Worm (Caenorhabditis elegans) whole organism, L2 larva: ENCODE data around the gene srd-5.
A peak's percentile ranks its signal among the peaks of the same experiment; 100 is the strongest.

Source experiments
- ZK546.5 ChIP-seq: sonication (generic microtip); optimal IDR thresholded peaks from 2 replicates; lab custom pipeline; 2017; ENCODE audit warnings: missing biosample characterization, missing genetic modification characterization
- alr-1 ChIP-seq: fragments of 150-350 bp; optimal IDR thresholded peaks from 2 replicates; lab custom pipeline; 2014; ENCODE audit warnings: missing biosample characterization, missing genetic modification characterization
- aly-2 ChIP-seq: fragments of 150-350 bp; optimal IDR thresholded peaks from 2 replicates; lab custom pipeline; 2014; ENCODE audit warnings: missing biosample characterization, missing genetic modification characterization
- ama-1 ChIP-seq: fragments of 150-350 bp; optimal IDR thresholded peaks from 2 replicates; lab custom pipeline; 2018; ENCODE audit warnings: inconsistent platforms
- elt-1 ChIP-seq: fragments of 150-350 bp; optimal IDR thresholded peaks from 2 replicates; lab custom pipeline; 2014; ENCODE audit warnings: missing biosample characterization, missing genetic modification characterization
- fos-1 ChIP-seq: fragments of 150-350 bp; optimal IDR thresholded peaks from 2 replicates; lab custom pipeline; 2014; ENCODE audit warnings: missing biosample characterization, missing genetic modification characterization
- mdl-1 ChIP-seq, 2 experiments: fragments of 150-350 bp in 1 of 2; sonication (generic microtip) in 1 of 2; optimal IDR thresholded peaks; 2 replicates each; lab custom pipeline; 2017; ENCODE audit warnings: missing biosample characterization in 2 of 2, missing genetic modification characterization in 2 of 2
- nhr-237 ChIP-seq: fragments of 150-350 bp; optimal IDR thresholded peaks from 2 replicates; lab custom pipeline; 2014; ENCODE audit warnings: missing biosample characterization, missing genetic modification characterization
- nhr-77 ChIP-seq: fragments of 150-350 bp; optimal IDR thresholded peaks from 2 replicates; lab custom pipeline; 2014; ENCODE audit warnings: missing biosample characterization, missing genetic modification characterization
- sma-3 ChIP-seq: sonication (generic microtip); optimal IDR thresholded peaks from 2 replicates; lab custom pipeline; 2016; ENCODE audit warnings: missing genetic modification reagents, missing genetic modification characterization, missing compliant biosample characterization
- sma-9 ChIP-seq, 2 experiments: fragments of 150-350 bp in 1 of 2; sonication (generic microtip) in 1 of 2; optimal IDR thresholded peaks; 2 replicates each; lab custom pipeline; 2014 to 2016; ENCODE audit warnings: missing genetic modification characterization in 2 of 2, mild to moderate bottlenecking in 1 of 2, missing biosample characterization in 1 of 2, missing compliant biosample characterization in 1 of 2, missing genetic modification reagents in 1 of 2, moderate library complexity in 1 of 2
- snpc-4 ChIP-seq: fragments of 150-350 bp; optimal IDR thresholded peaks from 2 replicates; lab custom pipeline; 2014; ENCODE audit warnings: missing biosample characterization, missing genetic modification characterization
- unc-39 ChIP-seq: fragments of 150-350 bp; optimal IDR thresholded peaks from 2 replicates; lab custom pipeline; 2014; ENCODE audit warnings: missing biosample characterization, missing genetic modification characterization

DNA sequence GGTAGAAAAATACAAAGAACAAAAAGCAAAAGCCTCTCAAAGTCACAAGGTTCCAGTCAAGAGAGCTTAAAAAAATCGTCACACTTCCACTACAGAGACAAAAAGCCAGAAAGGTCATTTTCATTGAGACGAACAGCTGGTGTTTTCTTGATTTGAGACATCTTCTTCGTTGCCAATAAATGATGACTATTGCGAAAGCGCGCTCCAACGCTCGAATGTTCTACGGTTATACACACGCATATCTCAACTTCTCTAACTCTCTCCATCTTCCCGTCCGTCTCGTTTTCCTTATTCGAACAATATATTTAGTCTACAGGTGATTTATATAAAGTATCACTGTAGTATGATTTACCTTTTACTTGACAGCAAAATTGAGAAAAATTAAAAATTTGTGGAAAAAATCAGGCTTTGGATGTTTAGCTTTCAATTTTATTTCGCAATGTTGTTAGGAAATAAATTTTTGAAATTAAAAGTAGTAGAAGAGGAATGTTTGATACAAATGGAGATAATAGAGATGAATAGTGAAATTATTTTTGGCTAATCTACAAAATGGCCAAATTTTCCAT is 8.9 kb downstream of the srd-5 start:
- TF ChIP-seq elt-1 (tag; lab: Kevin White, UChicago) (no peak), nhr-77 (no peak), fos-1 (peak; percentile 69), ZK546.5 (no peak), mdl-1 (tag; optimal IDR thresholded peaks at IDR 0.05; lab: Kevin White, UChicago) (no peak), alr-1 (tag; lab: Kevin White, UChicago) (no peak), nhr-237 (tag; lab: Kevin White, UChicago) (no peak), aly-2 (tag; lab: Kevin White, UChicago) (no peak), sma-3 (GFP tag; lab: Kevin White, UChicago) (no peak), sma-9 (GFP tag; optimal IDR thresholded peaks at IDR 0.05; lab: Kevin White, UChicago) (peak; percentile 41), sma-9 (tag; optimal IDR thresholded peaks at IDR 0.05; lab: Kevin White, UChicago) (no peak), snpc-4 (tag; lab: Kevin White, UChicago) (no peak), unc-39 (no peak), ama-1 (peak; percentile 25)
